Fruit fly (Drosophila melanogaster) whole organism, embryonic: ENCODE measurements around the gene mbc.

Source experiments
- Antp ChIP-seq: fragments of 200-800 bp; sonication (Bioruptor generic); optimal IDR thresholded peaks from 3 replicates; lab custom pipeline; 2016; ENCODE audit warnings: missing biosample characterization, missing genetic modification characterization
- CG10147 ChIP-seq: fragments of 200-800 bp; sonication (Bioruptor generic); optimal IDR thresholded peaks from 2 replicates; lab custom pipeline; 2019; ENCODE audit warnings: missing biosample characterization, mild to moderate bottlenecking, missing genetic modification characterization, moderate library complexity
- CG1024 ChIP-seq: fragments of 200-800 bp; sonication (Bioruptor generic); IDR thresholded peaks from 2 replicates; pipeline ENCODE4 v1.3.6; 2022; ENCODE audit warnings: missing biosample characterization, missing genetic modification characterization
- CG11085 ChIP-seq: fragments of 200-800 bp; sonication (Bioruptor generic); IDR thresholded peaks from 2 replicates; pipeline ENCODE4 v1.3.6; 2022; ENCODE audit warnings: missing biosample characterization, missing genetic modification characterization
- CG12391 ChIP-seq: fragments of 200-800 bp; sonication (Bioruptor generic); optimal IDR thresholded peaks from 3 replicates; lab custom pipeline; 2018; ENCODE audit warnings: missing biosample characterization, mild to moderate bottlenecking, missing genetic modification characterization, moderate library complexity
- CG1647 ChIP-seq: fragments of 200-800 bp; sonication (Bioruptor generic); optimal IDR thresholded peaks from 3 replicates; lab custom pipeline; 2016; ENCODE audit warnings: missing biosample characterization, missing genetic modification characterization
- CG16813 ChIP-seq: fragments of 200-800 bp; sonication (Bioruptor generic); IDR thresholded peaks from 3 replicates; pipeline ENCODE4 v1.3.6; 2022; ENCODE audit warnings: missing biosample characterization, missing genetic modification characterization; ENCODE audit not compliant: partially characterized antibody
- CG17328 ChIP-seq: fragments of 200-800 bp; sonication (Bioruptor generic); IDR thresholded peaks from 2 replicates; pipeline ENCODE4 v1.3.6; 2022; ENCODE audit warnings: missing biosample characterization, missing genetic modification characterization
- CG17802 ChIP-seq: fragments of 200-800 bp; sonication (Bioruptor generic); optimal IDR thresholded peaks from 2 replicates; lab custom pipeline; 2018; ENCODE audit warnings: missing biosample characterization, mild to moderate bottlenecking, missing genetic modification characterization, moderate library complexity
- CG18619 ChIP-seq: fragments of 200-800 bp; sonication (Bioruptor generic); optimal IDR thresholded peaks from 3 replicates; lab custom pipeline; 2017; ENCODE audit warnings: missing biosample characterization, mild to moderate bottlenecking, missing genetic modification characterization
- CG18764 ChIP-seq: fragments of 200-800 bp; sonication (Bioruptor generic); optimal IDR thresholded peaks from 3 replicates; lab custom pipeline; 2016; ENCODE audit warnings: missing biosample characterization, missing genetic modification characterization
- CG4730 ChIP-seq: fragments of 200-800 bp; sonication (Bioruptor generic); IDR thresholded peaks from 2 replicates; pipeline ENCODE4 v1.3.6; 2022; ENCODE audit warnings: missing biosample characterization, missing genetic modification characterization
- CG6254 ChIP-seq: fragments of 200-800 bp; sonication (Bioruptor generic); optimal IDR thresholded peaks from 3 replicates; lab custom pipeline; 2017; ENCODE audit warnings: mild to moderate bottlenecking, missing biosample characterization, missing genetic modification reagents, missing genetic modification characterization
- CG6654 ChIP-seq: fragments of 200-800 bp; sonication (Bioruptor generic); optimal IDR thresholded peaks from 2 replicates; lab custom pipeline; 2017; ENCODE audit warnings: missing biosample characterization, mild to moderate bottlenecking, missing genetic modification characterization
- CG7372 ChIP-seq: fragments of 200-800 bp; sonication (Bioruptor generic); IDR thresholded peaks from 2 replicates; pipeline ENCODE4 v1.3.6; 2022; ENCODE audit warnings: missing biosample characterization, missing genetic modification characterization
- CG8388 ChIP-seq: fragments of 200-800 bp; sonication (Bioruptor generic); optimal IDR thresholded peaks from 2 replicates; lab custom pipeline; 2019; ENCODE audit warnings: missing biosample characterization, mild to moderate bottlenecking, missing genetic modification characterization, moderate library complexity
- CG9437 ChIP-seq: fragments of 200-800 bp; sonication (Bioruptor generic); optimal IDR thresholded peaks from 2 replicates; lab custom pipeline; 2018; ENCODE audit warnings: missing biosample characterization, mild to moderate bottlenecking, missing genetic modification characterization
- CG9817 ChIP-seq: fragments of 200-800 bp; sonication (Bioruptor generic); optimal IDR thresholded peaks from 2 replicates; lab custom pipeline; 2018; ENCODE audit warnings: missing biosample characterization, mild to moderate bottlenecking, missing genetic modification characterization, moderate library complexity
- Camta ChIP-seq: fragments of 200-800 bp; sonication (Bioruptor generic); optimal IDR thresholded peaks from 2 replicates; lab custom pipeline; 2016; ENCODE audit warnings: missing biosample characterization, missing genetic modification characterization
- Ets97D ChIP-seq: fragments of 200-800 bp; sonication (Bioruptor generic); optimal IDR thresholded peaks from 3 replicates; lab custom pipeline; 2016; ENCODE audit warnings: missing biosample characterization, missing genetic modification characterization
- GATAe ChIP-seq: fragments of 200-800 bp; sonication (Bioruptor generic); conservative IDR thresholded peaks from 2 replicates; pipeline ENCODE4 v1.3.6; 2022; ENCODE audit warnings: missing biosample characterization, missing genetic modification characterization
- HLHmδ ChIP-seq: fragments of 200-800 bp; sonication (Bioruptor generic); optimal IDR thresholded peaks from 2 replicates; lab custom pipeline; 2018; ENCODE audit warnings: missing biosample characterization, mild to moderate bottlenecking, missing genetic modification characterization, moderate library complexity
- NfI ChIP-seq: fragments of 200-800 bp; sonication (Bioruptor generic); optimal IDR thresholded peaks from 3 replicates; lab custom pipeline; 2018; ENCODE audit warnings: missing biosample characterization, mild to moderate bottlenecking, missing genetic modification characterization, moderate library complexity
- Oaz ChIP-seq: fragments of 200-800 bp; sonication (Bioruptor generic); IDR thresholded peaks from 2 replicates; pipeline ENCODE4 v1.3.6; 2022; ENCODE audit warnings: missing biosample characterization, missing genetic modification characterization
- Sox100B ChIP-seq: fragments of 200-800 bp; sonication (Bioruptor generic); optimal IDR thresholded peaks from 3 replicates; lab custom pipeline; 2018; ENCODE audit warnings: missing biosample characterization, mild to moderate bottlenecking, missing genetic modification characterization
- Spps ChIP-seq: fragments of 200-800 bp; sonication (Bioruptor generic); optimal IDR thresholded peaks from 2 replicates; lab custom pipeline; 2018; ENCODE audit warnings: missing biosample characterization, mild to moderate bottlenecking, missing genetic modification characterization
- Usf ChIP-seq: fragments of 200-800 bp; sonication (Bioruptor generic); optimal IDR thresholded peaks from 2 replicates; lab custom pipeline; 2017; ENCODE audit warnings: missing genotype, missing biosample characterization, missing genetic modification characterization
- ac ChIP-seq: fragments of 200-800 bp; sonication (Bioruptor generic); optimal IDR thresholded peaks from 3 replicates; lab custom pipeline; 2017; ENCODE audit warnings: missing biosample characterization, mild to moderate bottlenecking, missing genetic modification characterization
- bowl ChIP-seq: fragments of 200-800 bp; sonication (Bioruptor generic); IDR thresholded peaks from 2 replicates; pipeline ENCODE4 v1.3.6; 2022; ENCODE audit warnings: missing biosample characterization, missing genetic modification characterization
- btn ChIP-seq: fragments of 200-800 bp; sonication (Bioruptor generic); optimal IDR thresholded peaks from 2 replicates; lab custom pipeline; 2016; ENCODE audit warnings: missing biosample characterization, missing genetic modification characterization
- dan ChIP-seq: fragments of 200-800 bp; sonication (Bioruptor generic); IDR thresholded peaks from 2 replicates; pipeline ENCODE4 v1.3.6; 2022; ENCODE audit warnings: missing biosample characterization, missing genetic modification characterization
- disco-r ChIP-seq: fragments of 200-800 bp; sonication (Bioruptor generic); optimal IDR thresholded peaks from 2 replicates; lab custom pipeline; 2016; ENCODE audit warnings: missing biosample characterization, missing genetic modification characterization
- dysf ChIP-seq: fragments of 200-800 bp; sonication (Bioruptor generic); IDR thresholded peaks from 3 replicates; pipeline ENCODE4 v1.3.6; 2022; ENCODE audit warnings: missing biosample characterization, missing genetic modification characterization
- fd64A ChIP-seq: fragments of 200-800 bp; sonication (Bioruptor generic); optimal IDR thresholded peaks from 3 replicates; lab custom pipeline; 2018; ENCODE audit warnings: missing biosample characterization, mild to moderate bottlenecking, missing genetic modification characterization
- insv ChIP-seq, 2 experiments: fragments of 200-800 bp; sonication (Bioruptor generic); optimal IDR thresholded peaks; 3 replicates each; lab custom pipeline; 2016 to 2018; ENCODE audit warnings: missing biosample characterization in 2 of 2, missing genetic modification characterization in 2 of 2
- inv ChIP-seq: fragments of 200-800 bp; sonication (Bioruptor generic); IDR thresholded peaks from 2 replicates; pipeline ENCODE4 v1.3.6; 2022; ENCODE audit warnings: missing biosample characterization, missing genetic modification characterization; ENCODE audit not compliant: partially characterized antibody
- oc ChIP-seq: fragments of 200-800 bp; sonication (Bioruptor generic); optimal IDR thresholded peaks from 2 replicates; lab custom pipeline; 2018; ENCODE audit warnings: missing biosample characterization, mild to moderate bottlenecking, missing genetic modification characterization, moderate library complexity
- odd ChIP-seq: fragments of 200-800 bp; sonication (Bioruptor generic); optimal IDR thresholded peaks from 2 replicates; lab custom pipeline; 2017; ENCODE audit warnings: missing biosample characterization, mild to moderate bottlenecking, missing genetic modification characterization
- org-1 ChIP-seq: fragments of 200-800 bp; sonication (Bioruptor generic); optimal IDR thresholded peaks from 2 replicates; lab custom pipeline; 2017; ENCODE audit warnings: missing biosample characterization, missing genetic modification characterization
- pum ChIP-seq: fragments of 200-800 bp; sonication (Bioruptor generic); optimal IDR thresholded peaks from 2 replicates; lab custom pipeline; 2016; ENCODE audit warnings: missing biosample characterization, missing genetic modification characterization
- schlank ChIP-seq: fragments of 200-800 bp; sonication (Bioruptor generic); optimal IDR thresholded peaks from 2 replicates; lab custom pipeline; 2018; ENCODE audit warnings: missing biosample characterization, mild to moderate bottlenecking, missing genetic modification characterization
- shn ChIP-seq: fragments of 200-800 bp; sonication (Bioruptor generic); optimal IDR thresholded peaks from 3 replicates; lab custom pipeline; 2016; ENCODE audit warnings: missing biosample characterization, missing genetic modification characterization
- sima ChIP-seq: fragments of 200-800 bp; sonication (Bioruptor generic); optimal IDR thresholded peaks from 2 replicates; lab custom pipeline; 2016; ENCODE audit warnings: missing biosample characterization, missing genetic modification characterization
- stc ChIP-seq: fragments of 200-800 bp; sonication (Bioruptor generic); IDR thresholded peaks from 2 replicates; pipeline ENCODE4 v1.3.6; 2022; ENCODE audit warnings: missing biosample characterization, missing genetic modification characterization
- sug ChIP-seq: fragments of 200-800 bp; optimal IDR thresholded peaks from 2 replicates; lab custom pipeline; 2019; ENCODE audit warnings: missing biosample characterization, mild to moderate bottlenecking, missing genetic modification characterization, moderate library complexity

Gene mbc

dm6 chr3R:23803668-23804067 is 22.1 kb downstream of the mbc start, which contains the start of gene CG34355 (continued):
- TF ChIP-seq oc (tag; lab: Kevin White, UChicago) (no peak), GATAe (no peak), CG11085 (GFP tag; lab: Robert Waterston, UW) (no peak), Sox100B (GFP tag; lab: Kevin White, UChicago) (no peak), CG9437 (GFP tag; lab: Kevin White, UChicago) (peak; percentile 56), CG10147 (no peak), shn (GFP tag; lab: Kevin White, UChicago) (no peak), dan (GFP tag; lab: Robert Waterston, UW) (no peak), Ets97D (GFP tag; lab: Kevin White, UChicago) (peak; percentile 96), Usf (GFP tag; lab: Kevin White, UChicago) (no peak), schlank (tag; lab: Kevin White, UChicago) (no peak), CG16813 (GFP tag; lab: Robert Waterston, UW) (no peak), Antp (no peak), CG17802 (tag; lab: Kevin White, UChicago) (peak; percentile 45), sug (tag; lab: Kevin White, UChicago) (no peak), CG9817 (tag; lab: Kevin White, UChicago) (peak; percentile 22), Spps (tag; lab: Kevin White, UChicago) (peak; percentile 21), bowl (no peak), org-1 (GFP tag; lab: Kevin White, UChicago) (peak; percentile 5), CG12391 (tag; lab: Kevin White, UChicago) (peak; percentile 54), pum (no peak), CG1024 (no peak), CG18619 (GFP tag; lab: Kevin White, UChicago) (peak; percentile 71), fd64A (peak; percentile 81), CG6254 (GFP tag; lab: Kevin White, UChicago) (peak; percentile 63), Oaz (no peak), btn (GFP tag; lab: Kevin White, UChicago) (peak; percentile 30), dysf (GFP tag; lab: Robert Waterston, UW) (peak; percentile 27; the same call in 1 of the 3 replicates), CG4730 (no peak), CG17328 (GFP tag; lab: Robert Waterston, UW) (peak; percentile 70), Camta (GFP tag; lab: Kevin White, UChicago) (peak; percentile 25), CG8388 (no peak), CG18764 (GFP tag; lab: Kevin White, UChicago) (no peak), sima (no peak), CG7372 (GFP tag; lab: Robert Waterston, UW) (peak; percentile 29; the same call in 1 of the 2 replicates), HLHmδ (peak; percentile 86), ac (peak; percentile 18), inv (GFP tag; lab: Robert Waterston, UW) (no peak), stc (GFP tag; lab: Robert Waterston, UW) (peak; percentile 52; the same call in 1 of the 2 replicates), disco-r (GFP tag; lab: Kevin White, UChicago) (no peak), insv (GFP tag; optimal IDR thresholded peaks at IDR 0.05; lab: Kevin White, UChicago) (no peak), CG1647 (GFP tag; lab: Kevin White, UChicago) (no peak), CG6654 (GFP tag; lab: Kevin White, UChicago) (no peak), odd (peak; percentile 80), NfI (GFP tag; lab: Kevin White, UChicago) (peak; percentile 78)
